Fruit fly (Drosophila melanogaster): ENCODE data around the gene Ugt36D1.

The Ugt36D1 gene

DNA sequence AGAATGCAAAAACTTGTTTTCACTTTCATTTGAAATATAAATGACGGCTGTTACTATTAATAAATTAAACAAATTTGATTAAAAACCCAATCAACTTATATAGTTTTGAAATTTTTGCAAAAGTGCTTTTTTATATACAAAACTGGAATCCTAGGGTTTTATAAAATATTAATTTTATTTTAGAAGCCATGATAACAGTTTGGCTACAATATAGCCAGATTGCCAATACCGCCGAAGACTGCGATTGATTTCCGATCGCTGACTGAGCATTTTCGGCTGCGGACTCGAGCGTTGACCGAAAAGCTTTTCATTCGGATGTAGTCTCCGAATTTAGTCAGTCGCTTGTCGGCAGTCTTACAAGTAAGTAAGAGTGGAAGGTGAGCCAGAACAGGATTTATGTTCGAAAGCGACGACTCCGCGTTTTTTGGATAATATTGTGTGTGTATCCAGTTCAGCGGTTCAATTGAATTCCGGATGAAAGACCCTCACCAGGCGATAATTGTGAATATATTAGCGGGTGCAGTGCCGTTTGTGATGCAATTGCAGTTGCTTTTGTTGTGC is at the start of gene Ugt36D1:
Gene Ugt36D1 (plus strand): TSS at position 306 of the 561 bp plus-strand sequence.
- no peak for TF ChIP-seq gl (tag; optimal IDR thresholded peaks at IDR 0.05)
- no peak for TF ChIP-seq fd96Ca (GFP tag; IDR thresholded peaks at IDR 0.05)
- no peak for TF ChIP-seq CG15710 (tag; optimal IDR thresholded peaks at IDR 0.05)
- no peak for TF ChIP-seq CG14655 (GFP tag; optimal IDR thresholded peaks at IDR 0.05)
- no peak for TF ChIP-seq CG8301 (tag; optimal IDR thresholded peaks at IDR 0.05)
- no peak for TF ChIP-seq CG13204 (GFP tag; optimal IDR thresholded peaks at IDR 0.05)
- TF ChIP-seq CG8159 (tag; optimal IDR thresholded peaks at IDR 0.05), result no peak
- TF ChIP-seq CG12605 (GFP tag; IDR thresholded peaks at IDR 0.05), result no peak
- TF ChIP-seq D1 (tag; optimal IDR thresholded peaks at IDR 0.05), result no peak
- peak; percentile 25 for TF ChIP-seq Snoo (tag; optimal IDR thresholded peaks at IDR 0.05)
- TF ChIP-seq CG10348 (GFP tag; IDR thresholded peaks at IDR 0.05), result no peak
- no peak for TF ChIP-seq Pif1A (GFP tag; optimal IDR thresholded peaks at IDR 0.05)
- TF ChIP-seq CG17806 (tag; optimal IDR thresholded peaks at IDR 0.05), result no peak
- TF ChIP-seq rn (GFP tag; IDR thresholded peaks at IDR 0.05), result no peak
- TF ChIP-seq CG32121 (GFP tag; IDR thresholded peaks at IDR 0.05), result 0 out of 2 replicates have a peak, but pooled peaks have one; percentile 20
- peak; percentile 48; the same call in 1 of the 3 replicates for TF ChIP-seq CG4496 (GFP tag; IDR thresholded peaks at IDR 0.05)
- no peak for TF ChIP-seq CG9948 (tag; optimal IDR thresholded peaks at IDR 0.05)
- peak; percentile 80 for TF ChIP-seq EcR (GFP tag; optimal IDR thresholded peaks at IDR 0.05)
- TF ChIP-seq Ets98B (GFP tag; IDR thresholded peaks at IDR 0.05), result peak; percentile 31; the same call in 1 of the 2 replicates
- peak; percentile 27 for TF ChIP-seq Pif1B (GFP tag; optimal IDR thresholded peaks at IDR 0.05)
- no peak for TF ChIP-seq CG34367 (tag; optimal IDR thresholded peaks at IDR 0.05)

dm6 chr2L:18775274-18775673 is 48.1 kb upstream of the Ugt36D1 start:
- TF ChIP-seq D1 (tag; optimal IDR thresholded peaks at IDR 0.05) (no peak), CG34367 (tag; optimal IDR thresholded peaks at IDR 0.05) (no peak), Ets98B (GFP tag; IDR thresholded peaks at IDR 0.05) (no peak), CG17806 (tag; optimal IDR thresholded peaks at IDR 0.05) (no peak), EcR (GFP tag; optimal IDR thresholded peaks at IDR 0.05) (no peak), Pif1A (GFP tag; optimal IDR thresholded peaks at IDR 0.05) (no peak), CG8301 (tag; optimal IDR thresholded peaks at IDR 0.05) (no peak), rn (GFP tag; IDR thresholded peaks at IDR 0.05) (no peak), CG10348 (GFP tag; IDR thresholded peaks at IDR 0.05) (no peak), Snoo (tag; optimal IDR thresholded peaks at IDR 0.05) (no peak), CG14655 (GFP tag; optimal IDR thresholded peaks at IDR 0.05) (no peak)

dm6 chr2L:18776559-18776958 is 46.8 kb upstream of the Ugt36D1 start:
- no peak for TF ChIP-seq CG32121 (GFP tag; IDR thresholded peaks at IDR 0.05)
- peak; percentile 33 for TF ChIP-seq D1 (tag; optimal IDR thresholded peaks at IDR 0.05)

- no peak for TF ChIP-seq Snoo (tag; optimal IDR thresholded peaks at IDR 0.05)
- no peak for TF ChIP-seq CG9948 (tag; optimal IDR thresholded peaks at IDR 0.05)
- TF ChIP-seq rn (GFP tag; IDR thresholded peaks at IDR 0.05), result no peak
- TF ChIP-seq Ets98B (GFP tag; IDR thresholded peaks at IDR 0.05), result no peak
- TF ChIP-seq CG14655 (GFP tag; optimal IDR thresholded peaks at IDR 0.05), result no peak
- TF ChIP-seq Pif1B (GFP tag; optimal IDR thresholded peaks at IDR 0.05), result no peak
- no peak for TF ChIP-seq CG10348 (GFP tag; IDR thresholded peaks at IDR 0.05)
- no peak for TF ChIP-seq CG17806 (tag; optimal IDR thresholded peaks at IDR 0.05)
Observed at dm6 chr2L:18777442-18777841, 45.9 kb upstream of the Ugt36D1 start.

- TF ChIP-seq D1 (tag; optimal IDR thresholded peaks at IDR 0.05), result no peak
- TF ChIP-seq CG10348 (GFP tag; IDR thresholded peaks at IDR 0.05), result no peak
- TF ChIP-seq CG4496 (GFP tag; IDR thresholded peaks at IDR 0.05), result no peak
- TF ChIP-seq CG32121 (GFP tag; IDR thresholded peaks at IDR 0.05), result no peak
- no peak for TF ChIP-seq CG14655 (GFP tag; optimal IDR thresholded peaks at IDR 0.05)
- no peak for TF ChIP-seq rn (GFP tag; IDR thresholded peaks at IDR 0.05)
- TF ChIP-seq fd96Ca (GFP tag; IDR thresholded peaks at IDR 0.05), result no peak
- TF ChIP-seq Snoo (tag; optimal IDR thresholded peaks at IDR 0.05), result no peak
- TF ChIP-seq Pif1A (GFP tag; optimal IDR thresholded peaks at IDR 0.05), result no peak
Observed at dm6 chr2L:18780911-18781545, 42.3 kb upstream of the Ugt36D1 start.

DNA sequence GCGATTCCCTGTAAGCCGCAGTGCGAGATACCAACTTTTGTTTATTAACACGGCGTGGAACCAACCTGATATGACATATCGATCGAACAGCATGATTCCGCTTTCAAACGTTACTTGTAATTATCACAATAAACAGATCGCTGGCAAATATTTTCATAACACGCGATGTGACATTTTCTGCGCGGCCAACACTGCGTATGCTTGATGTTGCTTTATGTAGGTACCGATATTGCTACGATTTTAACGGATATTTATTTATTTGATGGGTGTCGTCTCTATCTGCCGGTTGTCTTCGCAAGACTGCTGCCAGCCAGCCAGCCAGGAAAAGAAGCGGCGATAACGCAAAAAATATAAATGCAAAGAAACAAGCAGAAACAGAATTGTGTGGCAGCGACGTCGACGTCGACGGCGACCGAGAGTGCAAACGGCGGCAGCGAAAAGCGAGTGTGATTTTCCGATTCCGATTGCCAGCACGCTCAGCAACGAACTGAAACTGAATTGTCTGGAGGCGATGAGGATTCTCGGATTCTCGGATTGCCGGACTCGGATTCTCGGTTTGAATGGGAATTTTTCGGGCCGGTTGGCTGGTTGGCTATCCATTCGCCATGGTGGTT is 41.0 kb upstream of the Ugt36D1 start:
- no peak for TF ChIP-seq CG14655 (GFP tag; optimal IDR thresholded peaks at IDR 0.05)
- no peak for TF ChIP-seq Ets98B (GFP tag; IDR thresholded peaks at IDR 0.05)
- no peak for TF ChIP-seq CG15710 (tag; optimal IDR thresholded peaks at IDR 0.05)
- TF ChIP-seq CG8159 (tag; optimal IDR thresholded peaks at IDR 0.05), result no peak
- no peak for TF ChIP-seq Snoo (tag; optimal IDR thresholded peaks at IDR 0.05)
- TF ChIP-seq CG9948 (tag; optimal IDR thresholded peaks at IDR 0.05), result no peak
- TF ChIP-seq CG17806 (tag; optimal IDR thresholded peaks at IDR 0.05), result no peak
- TF ChIP-seq Pif1A (GFP tag; optimal IDR thresholded peaks at IDR 0.05), result no peak
- no peak for TF ChIP-seq Pif1B (GFP tag; optimal IDR thresholded peaks at IDR 0.05)

Data from whole organism, pupa.